Fruit fly (Drosophila melanogaster): ENCODE data around the gene OXA1L.

Gene OXA1L

dm6 chr3L:10891414-10891813 is 5.1 kb upstream of the OXA1L start, which contains the start of gene Cpr67Fa2:
Cpr67Fa2 (plus strand) TSS chr3L:10891714.
- TF ChIP-seq Antp (GFP tag; optimal IDR thresholded peaks at IDR 0.05) (no peak), CG32772 (GFP tag; IDR thresholded peaks at IDR 0.05) (no peak), sens (GFP tag) (no peak), CG33213 (GFP tag; optimal IDR thresholded peaks at IDR 0.05) (no peak), toy (GFP tag; IDR thresholded peaks at IDR 0.05) (no peak)

DNA sequence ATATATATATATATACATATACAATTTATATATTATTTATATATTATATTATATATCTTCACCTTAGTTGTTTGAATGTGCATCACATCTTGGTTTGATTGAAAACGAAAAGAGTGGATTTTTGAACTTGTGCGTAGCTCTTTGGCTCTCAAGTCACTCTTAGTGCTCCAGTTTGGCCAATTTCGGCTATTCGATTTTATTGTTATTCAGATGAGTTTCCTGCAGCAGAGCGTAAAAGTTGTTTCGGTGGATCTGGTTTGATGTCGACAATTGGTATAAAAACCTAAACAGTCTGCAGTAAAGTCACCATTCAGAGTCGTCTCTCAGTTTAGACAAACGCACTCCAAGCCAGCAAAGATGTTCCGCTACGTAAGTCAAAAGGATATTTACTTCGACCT is 3.4 kb upstream of the OXA1L start, which contains the start of gene Cpr67Fa1:
Gene Cpr67Fa1 (plus strand): TSS at position 299 of the 398 bp plus-strand sequence.
- TF ChIP-seq trem (tag; optimal IDR thresholded peaks at IDR 0.05) (no peak), Nf-YA (GFP tag; IDR thresholded peaks at IDR 0.05) (no peak), Hr51 (GFP tag; optimal IDR thresholded peaks at IDR 0.05) (peak in 1 of 2 experiments; percentile 22), CG11504 (tag; optimal IDR thresholded peaks at IDR 0.05) (peak; percentile 0)

DNA sequence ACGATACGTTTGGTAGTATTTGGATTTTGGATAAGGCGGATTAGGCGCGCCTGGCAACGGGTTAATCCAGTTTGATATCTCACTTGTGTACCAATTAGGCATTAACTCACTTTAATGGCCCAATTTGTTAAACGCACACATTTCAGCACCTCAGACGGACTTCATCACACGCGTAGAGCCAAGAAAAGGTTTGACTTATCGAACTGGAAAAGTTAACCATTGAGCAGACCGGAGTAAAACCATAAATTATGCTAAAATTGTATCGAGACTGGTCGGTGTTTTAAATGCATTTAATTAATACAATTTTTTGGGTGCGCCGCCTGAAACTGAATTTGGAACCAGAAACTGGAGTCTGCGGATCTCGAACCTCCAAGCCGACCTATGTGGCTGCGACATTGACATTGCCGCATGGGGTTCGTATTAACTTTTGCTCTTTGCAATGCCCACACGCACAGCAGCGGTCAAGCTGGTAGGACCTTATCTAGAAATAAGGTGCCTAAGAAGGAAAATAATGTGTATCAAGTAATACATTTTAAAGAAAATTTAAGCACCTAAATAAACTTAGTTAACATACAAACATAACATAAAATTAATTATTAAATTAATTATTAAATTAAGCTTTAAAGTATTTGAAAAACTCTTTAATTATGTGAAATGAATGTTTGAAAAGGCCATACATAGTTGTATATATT is 2.9 kb upstream of the OXA1L start:
- TF ChIP-seq CG7928 (GFP tag; optimal IDR thresholded peaks at IDR 0.05) (no peak), Ssrp (tag; optimal IDR thresholded peaks at IDR 0.05) (no peak), wek (GFP tag; optimal IDR thresholded peaks at IDR 0.05) (no peak), unc-4 (GFP tag; IDR thresholded peaks at IDR 0.05; ENCODE audit: partially characterized antibody) (no peak), CG3995 (GFP tag; optimal IDR thresholded peaks at IDR 0.05) (no peak), CG17361 (GFP tag; IDR thresholded peaks at IDR 0.05) (0 out of 3 replicates have a peak, but pooled peaks have one; percentile 24), CG30403 (GFP tag; optimal IDR thresholded peaks at IDR 0.05) (no peak), Rfx (GFP tag; IDR thresholded peaks at IDR 0.05) (no peak), CG7839 (tag; optimal IDR thresholded peaks at IDR 0.05) (peak; percentile 26), Bgb (GFP tag; IDR thresholded peaks at IDR 0.05; ENCODE audit: partially characterized antibody) (no peak), CG6765 (GFP tag; optimal IDR thresholded peaks at IDR 0.05) (no peak), dmrt11E (tag; optimal IDR thresholded peaks at IDR 0.05) (no peak), pros (GFP tag; optimal IDR thresholded peaks at IDR 0.05) (peak; percentile 39), Ets65A (GFP tag) (peak; percentile 13), esg (GFP tag; conservative IDR thresholded peaks at IDR 0.05) (no peak), CG17359 (tag; optimal IDR thresholded peaks at IDR 0.05) (peak; percentile 9), Dad (GFP tag; optimal IDR thresholded peaks at IDR 0.05) (no peak), gsb (GFP tag; IDR thresholded peaks at IDR 0.05) (no peak), zfh2 (GFP tag; optimal IDR thresholded peaks at IDR 0.05) (no peak), kah (GFP tag; optimal IDR thresholded peaks at IDR 0.05) (no peak), sr (GFP tag; IDR thresholded peaks at IDR 0.05) (no peak), CG3065 (GFP tag; optimal IDR thresholded peaks at IDR 0.05) (no peak), CG17829 (tag; optimal IDR thresholded peaks at IDR 0.05) (peak; percentile 11), CG10274 (GFP tag; optimal IDR thresholded peaks at IDR 0.05) (no peak), stc (GFP tag; IDR thresholded peaks at IDR 0.05) (no peak), nau (GFP tag; optimal IDR thresholded peaks at IDR 0.05) (no peak), CG8924 (tag; optimal IDR thresholded peaks at IDR 0.05) (peak; percentile 24), CG2678 (tag; optimal IDR thresholded peaks at IDR 0.05) (peak; percentile 48), CG1832 (GFP tag; optimal IDR thresholded peaks at IDR 0.05) (no peak), eyg (GFP tag; optimal IDR thresholded peaks at IDR 0.05) (no peak), Optix (GFP tag; IDR thresholded peaks at IDR 0.05) (no peak), CG4820 (GFP tag; optimal IDR thresholded peaks at IDR 0.05) (no peak), row (GFP tag; IDR thresholded peaks at IDR 0.05) (0 out of 3 replicates have a peak, but pooled peaks have one; percentile 18), CG1603 (tag; optimal IDR thresholded peaks at IDR 0.05) (peak; percentile 0), corto (GFP tag; optimal IDR thresholded peaks at IDR 0.05) (no peak), CoRest (tag; optimal IDR thresholded peaks at IDR 0.05) (peak; percentile 2), gsb-n (tag; optimal IDR thresholded peaks at IDR 0.05) (no peak), CG2889 (GFP tag; IDR thresholded peaks at IDR 0.05) (no peak)
